Comparison of ENCODE assay signal across 2 worm cellular contexts in the genomic region with DNA sequence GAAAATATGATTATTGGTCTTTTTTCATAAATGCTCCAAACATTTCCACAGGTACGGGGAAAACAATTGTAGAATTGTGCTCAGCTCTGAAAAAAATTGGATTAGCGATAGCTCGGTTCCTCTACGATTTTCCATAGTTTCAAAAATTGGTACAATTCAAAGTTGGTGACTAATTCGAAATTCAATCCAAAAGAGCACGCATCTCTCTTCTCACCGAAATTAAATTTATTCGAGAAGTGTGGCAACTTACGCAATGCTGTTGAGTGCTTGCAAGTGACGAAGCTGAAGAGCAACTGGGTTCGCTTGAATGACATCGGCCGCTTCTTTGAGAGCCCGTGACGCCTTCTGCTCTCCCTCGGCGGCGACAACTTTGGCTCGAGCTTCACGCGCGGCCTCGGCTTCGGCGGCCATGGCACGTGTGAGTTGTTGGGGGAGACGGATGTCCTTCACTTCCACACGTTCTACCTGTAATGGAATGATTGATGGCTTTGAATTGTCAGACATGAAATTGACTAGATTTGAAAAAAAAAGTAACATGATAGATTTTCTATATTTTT.
TF ChIP-seq lines count a peak whose summit lies in the region.

No protein-coding gene starts in this region.

TF ChIP-seq in whole organism, L1 larva, 84 proteins besides CTCF, POLR2A, EP300 and RAD21 (continued from another document):
- TF ChIP-seq unc-30 (tag; optimal IDR thresholded peaks at IDR 0.05; lab: Kevin White, UChicago) (no peak), fkh-10 (GFP tag; optimal IDR thresholded peaks at IDR 0.05; lab: Kevin White, UChicago) (peak; percentile 90), unc-86 (tag; optimal IDR thresholded peaks at IDR 0.05; lab: Kevin White, UChicago) (no peak), lin-39 (tag; optimal IDR thresholded peaks at IDR 0.05; lab: Kevin White, UChicago) (no peak), Y116A8C.19 (tag; optimal IDR thresholded peaks at IDR 0.05; lab: Kevin White, UChicago; ENCODE audit: borderline replicate concordance) (no peak), C34B4.2 (tag; optimal IDR thresholded peaks at IDR 0.05; lab: Kevin White, UChicago) (no peak), egl-13 (tag; optimal IDR thresholded peaks at IDR 0.05; lab: Kevin White, UChicago) (peak; percentile 2), F16B12.6 (tag; optimal IDR thresholded peaks at IDR 0.05; lab: Kevin White, UChicago) (no peak)

TF ChIP-seq in whole organism, L4 larva, 104 proteins besides CTCF, POLR2A, EP300 and RAD21 (continued from another document):
- TF ChIP-seq fkh-10 (GFP tag; optimal IDR thresholded peaks at IDR 0.05; lab: Kevin White, UChicago) (peak; percentile 46), duxl-1 (tag; optimal IDR thresholded peaks at IDR 0.05; lab: Kevin White, UChicago; ENCODE audit: poor library complexity) (no peak)
